Fruit fly (Drosophila melanogaster): ENCODE results near the gene CG6293.

The CG6293 gene

dm6 chr3R:10332823-10333263, 21.4 kb upstream of the CG6293 start, which contains the start of gene sle:
Gene sle, plus strand, starts transcription at chr3R:10333115.
- TF ChIP-seq kay (GFP tag; ENCODE audit: borderline replicate concordance) (no peak), cnc (optimal IDR thresholded peaks at IDR 0.05) (no peak), tj (GFP tag; optimal IDR thresholded peaks at IDR 0.05) (no peak), toe (GFP tag; optimal IDR thresholded peaks at IDR 0.05) (no peak), Mnt (GFP tag; optimal IDR thresholded peaks at IDR 0.05) (peak; percentile 87), ovo (GFP tag; optimal IDR thresholded peaks at IDR 0.05) (peak; percentile 84), Crg-1 (GFP tag; optimal IDR thresholded peaks at IDR 0.05) (peak; percentile 93), CG7101 (tag; optimal IDR thresholded peaks at IDR 0.05) (peak; percentile 81), CG7045 (GFP tag; optimal IDR thresholded peaks at IDR 0.05) (peak; percentile 79), CG5204 (GFP tag; optimal IDR thresholded peaks at IDR 0.05) (no peak), cic (GFP tag; optimal IDR thresholded peaks at IDR 0.05) (peak; percentile 61), CG11617 (GFP tag; optimal IDR thresholded peaks at IDR 0.05) (peak; percentile 67), CG12768 (GFP tag; optimal IDR thresholded peaks at IDR 0.05) (peak; percentile 77), Clk (GFP tag; optimal IDR thresholded peaks at IDR 0.05) (peak; percentile 51), bab1 (GFP tag; optimal IDR thresholded peaks at IDR 0.05) (peak; percentile 56), CG1620 (GFP tag; optimal IDR thresholded peaks at IDR 0.05) (peak; percentile 88), CG33017 (tag; optimal IDR thresholded peaks at IDR 0.05) (peak; percentile 63), Hr96 (GFP tag; optimal IDR thresholded peaks at IDR 0.05) (peak; percentile 85), CG14711 (tag; optimal IDR thresholded peaks at IDR 0.05) (peak; percentile 63), pad (GFP tag; optimal IDR thresholded peaks at IDR 0.05) (peak; percentile 82)

dm6 chr3R:10330734-10331642, 19.6 kb upstream of the CG6293 start, which contains the start of the genes Bruce and CG12818:
Gene Bruce, minus strand, starts transcription at chr3R:10331353.
Gene CG12818, plus strand, starts transcription at chr3R:10331581.
- no peak for TF ChIP-seq CG14711 (tag; optimal IDR thresholded peaks at IDR 0.05)
- TF ChIP-seq kay (GFP tag; ENCODE audit: borderline replicate concordance) = no peak
- no peak for TF ChIP-seq bab1 (GFP tag; optimal IDR thresholded peaks at IDR 0.05)
- peak; percentile 34 for TF ChIP-seq Mnt (GFP tag; optimal IDR thresholded peaks at IDR 0.05)
- peak; percentile 36 for TF ChIP-seq CG12768 (GFP tag; optimal IDR thresholded peaks at IDR 0.05)
- no peak for TF ChIP-seq Hr96 (GFP tag; optimal IDR thresholded peaks at IDR 0.05)
- no peak for TF ChIP-seq cic (GFP tag; optimal IDR thresholded peaks at IDR 0.05)
- peak; percentile 20 for TF ChIP-seq Crg-1 (GFP tag; optimal IDR thresholded peaks at IDR 0.05)
- peak; percentile 40 for TF ChIP-seq tj (GFP tag; optimal IDR thresholded peaks at IDR 0.05)
- TF ChIP-seq CG11617 (GFP tag; optimal IDR thresholded peaks at IDR 0.05) = peak; percentile 11
- no peak for TF ChIP-seq Clk (GFP tag; optimal IDR thresholded peaks at IDR 0.05)
- TF ChIP-seq cnc (optimal IDR thresholded peaks at IDR 0.05) = no peak
- TF ChIP-seq CG33017 (tag; optimal IDR thresholded peaks at IDR 0.05) = no peak
- no peak for TF ChIP-seq CG1620 (GFP tag; optimal IDR thresholded peaks at IDR 0.05)
- peak; percentile 29 for TF ChIP-seq pad (GFP tag; optimal IDR thresholded peaks at IDR 0.05)
- peak; percentile 20 for TF ChIP-seq CG7101 (tag; optimal IDR thresholded peaks at IDR 0.05)
- TF ChIP-seq CG7045 (GFP tag; optimal IDR thresholded peaks at IDR 0.05) = peak; percentile 44

- TF ChIP-seq bab1 (GFP tag; optimal IDR thresholded peaks at IDR 0.05) (no peak), tj (GFP tag; optimal IDR thresholded peaks at IDR 0.05) (peak; percentile 60), toe (GFP tag; optimal IDR thresholded peaks at IDR 0.05) (no peak), CG14711 (tag; optimal IDR thresholded peaks at IDR 0.05) (peak; percentile 38), CG7045 (GFP tag; optimal IDR thresholded peaks at IDR 0.05) (peak; percentile 41), CG11617 (GFP tag; optimal IDR thresholded peaks at IDR 0.05) (peak; percentile 20)
Observed at dm6 chr3R:10311745-10312088, 304 bp upstream of the CG6293 start.

- no peak for TF ChIP-seq pad (GFP tag; optimal IDR thresholded peaks at IDR 0.05)
- peak; percentile 1 for TF ChIP-seq kay (GFP tag; ENCODE audit: borderline replicate concordance)
- no peak for TF ChIP-seq CG7045 (GFP tag; optimal IDR thresholded peaks at IDR 0.05)
- no peak for TF ChIP-seq Clk (GFP tag; optimal IDR thresholded peaks at IDR 0.05)
Observed at dm6 chr3R:10284169-10284568, 27.2 kb downstream of the CG6293 start.

- TF ChIP-seq CG14711 (tag; optimal IDR thresholded peaks at IDR 0.05) = no peak
- TF ChIP-seq Mnt (GFP tag; optimal IDR thresholded peaks at IDR 0.05) = no peak
- TF ChIP-seq Crg-1 (GFP tag; optimal IDR thresholded peaks at IDR 0.05) = no peak
- TF ChIP-seq CG5204 (GFP tag; optimal IDR thresholded peaks at IDR 0.05) = no peak
- TF ChIP-seq tj (GFP tag; optimal IDR thresholded peaks at IDR 0.05) = no peak
- TF ChIP-seq CG12768 (GFP tag; optimal IDR thresholded peaks at IDR 0.05) = no peak
- no peak for TF ChIP-seq ovo (GFP tag; optimal IDR thresholded peaks at IDR 0.05)
- TF ChIP-seq CG7101 (tag; optimal IDR thresholded peaks at IDR 0.05) = no peak
- TF ChIP-seq toe (GFP tag; optimal IDR thresholded peaks at IDR 0.05) = no peak
- TF ChIP-seq CG1620 (GFP tag; optimal IDR thresholded peaks at IDR 0.05) = no peak
- no peak for TF ChIP-seq CG11617 (GFP tag; optimal IDR thresholded peaks at IDR 0.05)
- TF ChIP-seq kay (GFP tag; ENCODE audit: borderline replicate concordance) = no peak
- no peak for TF ChIP-seq bab1 (GFP tag; optimal IDR thresholded peaks at IDR 0.05)
- no peak for TF ChIP-seq Clk (GFP tag; optimal IDR thresholded peaks at IDR 0.05)
- TF ChIP-seq cnc (optimal IDR thresholded peaks at IDR 0.05) = no peak
- TF ChIP-seq CG7045 (GFP tag; optimal IDR thresholded peaks at IDR 0.05) = no peak
- no peak for TF ChIP-seq pad (GFP tag; optimal IDR thresholded peaks at IDR 0.05)
- TF ChIP-seq cic (GFP tag; optimal IDR thresholded peaks at IDR 0.05) = no peak
- TF ChIP-seq Hr96 (GFP tag; optimal IDR thresholded peaks at IDR 0.05) = no peak
- TF ChIP-seq CG33017 (tag; optimal IDR thresholded peaks at IDR 0.05) = no peak
Observed at dm6 chr3R:10283114-10283513, 28.3 kb downstream of the CG6293 start.

dm6 chr3R:10282077-10282476, 29.3 kb downstream of the CG6293 start:
- no peak for TF ChIP-seq Hr96 (GFP tag; optimal IDR thresholded peaks at IDR 0.05)
- no peak for TF ChIP-seq CG12768 (GFP tag; optimal IDR thresholded peaks at IDR 0.05)
- peak; percentile 5 for TF ChIP-seq kay (GFP tag; ENCODE audit: borderline replicate concordance)
- TF ChIP-seq CG5204 (GFP tag; optimal IDR thresholded peaks at IDR 0.05) = no peak
- peak; percentile 2 for TF ChIP-seq tj (GFP tag; optimal IDR thresholded peaks at IDR 0.05)

All from whole organism, adult.